Fruit fly (Drosophila melanogaster) whole organism, embryonic: ENCODE measurements around the gene TfIIA-S.
A peak's percentile ranks its signal among the peaks of the same experiment; 100 is the strongest.

Source experiments
- ATbp ChIP-seq: fragments of 200-800 bp; sonication (Bioruptor generic); optimal IDR thresholded peaks from 2 replicates; lab custom pipeline; 2017; ENCODE audit warnings: missing biosample characterization, mild to moderate bottlenecking, missing genetic modification characterization, missing genetic modification reagents
- Adf1 ChIP-seq: fragments of 200-800 bp; sonication (Bioruptor generic); IDR thresholded peaks from 2 replicates; pipeline ENCODE4 v1.3.6; 2022; ENCODE audit warnings: missing biosample characterization, missing genetic modification characterization
- Bgb ChIP-seq: fragments of 200-800 bp; sonication (Bioruptor generic); IDR thresholded peaks from 2 replicates; pipeline ENCODE4 v1.3.6; 2022; ENCODE audit warnings: missing biosample characterization, missing genetic modification characterization; ENCODE audit not compliant: partially characterized antibody
- C15 ChIP-seq: fragments of 200-800 bp; sonication (Bioruptor generic); IDR thresholded peaks from 3 replicates; pipeline ENCODE4 v1.3.6; 2022; ENCODE audit warnings: missing biosample characterization, missing genetic modification characterization
- CG10147 ChIP-seq: fragments of 200-800 bp; sonication (Bioruptor generic); optimal IDR thresholded peaks from 2 replicates; lab custom pipeline; 2019; ENCODE audit warnings: missing biosample characterization, mild to moderate bottlenecking, missing genetic modification characterization, moderate library complexity
- CG11696 ChIP-seq: fragments of 200-800 bp; sonication (Bioruptor generic); IDR thresholded peaks from 2 replicates; pipeline ENCODE4 v1.3.6; 2022; ENCODE audit warnings: missing biosample characterization, missing genetic modification characterization
- CG13287 ChIP-seq: fragments of 200-800 bp; sonication (Bioruptor generic); IDR thresholded peaks from 2 replicates; pipeline ENCODE4 v1.3.6; 2022; ENCODE audit warnings: missing biosample characterization, missing genetic modification characterization; ENCODE audit not compliant: partially characterized antibody
- CG15011 ChIP-seq: fragments of 200-800 bp; sonication (Bioruptor generic); optimal IDR thresholded peaks from 3 replicates; lab custom pipeline; 2018; ENCODE audit warnings: missing biosample characterization, mild to moderate bottlenecking, missing genetic modification characterization
- CG1529 ChIP-seq: fragments of 200-800 bp; sonication (Bioruptor generic); optimal IDR thresholded peaks from 3 replicates; lab custom pipeline; 2018; ENCODE audit warnings: missing biosample characterization, missing genetic modification characterization
- CG15601 ChIP-seq: fragments of 200-800 bp; sonication (Bioruptor generic); optimal IDR thresholded peaks from 3 replicates; lab custom pipeline; 2019; ENCODE audit warnings: missing biosample characterization, mild to moderate bottlenecking, missing genetic modification characterization, moderate library complexity
- CG16813 ChIP-seq: fragments of 200-800 bp; sonication (Bioruptor generic); IDR thresholded peaks from 3 replicates; pipeline ENCODE4 v1.3.6; 2022; ENCODE audit warnings: missing biosample characterization, missing genetic modification characterization; ENCODE audit not compliant: partially characterized antibody
- CG18599 ChIP-seq: fragments of 200-800 bp; sonication (Bioruptor generic); optimal IDR thresholded peaks from 3 replicates; lab custom pipeline; 2017; ENCODE audit warnings: missing biosample characterization, missing genetic modification characterization, mild to moderate bottlenecking, moderate library complexity, missing genetic modification reagents
- CG32532 ChIP-seq: fragments of 200-800 bp; sonication (Bioruptor generic); IDR thresholded peaks from 2 replicates; pipeline ENCODE4 v1.3.6; 2022; ENCODE audit warnings: missing biosample characterization, missing genetic modification characterization
- CG4424 ChIP-seq: fragments of 200-800 bp; sonication (Bioruptor generic); optimal IDR thresholded peaks from 3 replicates; lab custom pipeline; 2016; ENCODE audit warnings: missing biosample characterization, missing genetic modification characterization
- CG8281 ChIP-seq: fragments of 200-800 bp; sonication (Bioruptor generic); optimal IDR thresholded peaks from 2 replicates; lab custom pipeline; 2018; ENCODE audit warnings: missing biosample characterization, mild to moderate bottlenecking, missing genetic modification characterization, moderate library complexity
- Dip2 ChIP-seq: fragments of 200-800 bp; sonication (Bioruptor generic); IDR thresholded peaks from 2 replicates; pipeline ENCODE4 v1.3.6; 2022; ENCODE audit warnings: missing biosample characterization, missing genetic modification characterization
- Dip3 ChIP-seq: fragments of 200-800 bp; sonication (Bioruptor generic); optimal IDR thresholded peaks from 3 replicates; lab custom pipeline; 2016; ENCODE audit warnings: missing biosample characterization, missing genetic modification characterization
- Doc2 ChIP-seq: fragments of 200-800 bp; sonication (Bioruptor generic); IDR thresholded peaks from 2 replicates; pipeline ENCODE4 v1.3.6; 2022; ENCODE audit warnings: missing biosample characterization, missing genetic modification characterization
- Drgx ChIP-seq: fragments of 200-800 bp; sonication (Bioruptor generic); IDR thresholded peaks from 2 replicates; pipeline ENCODE4 v1.3.6; 2022; ENCODE audit warnings: missing biosample characterization, missing genetic modification characterization
- Gug ChIP-seq: fragments of 200-800 bp; sonication (Bioruptor generic); IDR thresholded peaks from 4 replicates; pipeline ENCODE4 v1.3.6; 2022; ENCODE audit warnings: missing biosample characterization, missing genetic modification characterization
- H15 ChIP-seq: fragments of 200-800 bp; sonication (Bioruptor generic); IDR thresholded peaks from 3 replicates; pipeline ENCODE4 v1.3.6; 2022; ENCODE audit warnings: missing biosample characterization, missing genetic modification characterization
- HLH4C ChIP-seq: fragments of 200-800 bp; sonication (Bioruptor generic); IDR thresholded peaks from 3 replicates; pipeline ENCODE4 v1.3.6; 2022; ENCODE audit warnings: missing biosample characterization, missing genetic modification characterization; ENCODE audit not compliant: partially characterized antibody
- HLH54F ChIP-seq: fragments of 200-800 bp; sonication (Bioruptor generic); optimal IDR thresholded peaks from 3 replicates; lab custom pipeline; 2016; ENCODE audit warnings: missing biosample characterization, missing genetic modification characterization
- Hr51 ChIP-seq, 2 experiments: fragments of 200-800 bp; sonication (Bioruptor generic); optimal IDR thresholded peaks; 2 replicates in 1 of 2; 3 replicates in 1 of 2; lab custom pipeline; 2016 to 2018; ENCODE audit warnings: missing biosample characterization in 2 of 2, missing genetic modification characterization in 2 of 2, mild to moderate bottlenecking in 1 of 2, moderate library complexity in 1 of 2
- Med ChIP-seq: fragments of 200-800 bp; sonication (Bioruptor generic); peaks from one replicate; lab custom pipeline; 2016; ENCODE audit warnings: missing biosample characterization, missing genetic modification characterization, mild to moderate bottlenecking, inconsistent platforms, moderate library complexity
- Myb ChIP-seq: fragments of 200-800 bp; sonication (Bioruptor generic); optimal IDR thresholded peaks from 2 replicates; lab custom pipeline; 2016; ENCODE audit warnings: missing biosample characterization, missing genetic modification characterization
- NfI ChIP-seq: fragments of 200-800 bp; sonication (Bioruptor generic); optimal IDR thresholded peaks from 3 replicates; lab custom pipeline; 2018; ENCODE audit warnings: missing biosample characterization, mild to moderate bottlenecking, missing genetic modification characterization, moderate library complexity
- Opbp ChIP-seq: fragments of 200-800 bp; sonication (Bioruptor generic); IDR thresholded peaks from 3 replicates; pipeline ENCODE4 v1.3.6; 2022; ENCODE audit warnings: missing biosample characterization, missing genetic modification characterization; ENCODE audit not compliant: partially characterized antibody
- Xbp1 ChIP-seq: fragments of 200-800 bp; sonication (Bioruptor generic); optimal IDR thresholded peaks from 3 replicates; lab custom pipeline; 2016; ENCODE audit warnings: missing biosample characterization, mild to moderate bottlenecking, missing genetic modification characterization
- ab ChIP-seq: fragments of 200-800 bp; sonication (Bioruptor generic); optimal IDR thresholded peaks from 2 replicates; lab custom pipeline; 2016; ENCODE audit warnings: missing biosample characterization, missing genetic modification characterization
- abd-A ChIP-seq: fragments of 200-800 bp; sonication (Bioruptor generic); optimal IDR thresholded peaks from 3 replicates; lab custom pipeline; 2019; ENCODE audit warnings: missing biosample characterization, mild to moderate bottlenecking, missing genetic modification characterization, moderate library complexity
- btn ChIP-seq: fragments of 200-800 bp; sonication (Bioruptor generic); optimal IDR thresholded peaks from 2 replicates; lab custom pipeline; 2016; ENCODE audit warnings: missing biosample characterization, missing genetic modification characterization
- chn ChIP-seq: fragments of 200-800 bp; sonication (Bioruptor generic); optimal IDR thresholded peaks from 2 replicates; lab custom pipeline; 2016; ENCODE audit warnings: missing biosample characterization, missing genetic modification characterization
- crol ChIP-seq: fragments of 200-800 bp; sonication (Bioruptor generic); IDR thresholded peaks from 2 replicates; pipeline ENCODE4 v1.3.6; 2022; ENCODE audit warnings: missing biosample characterization, missing genetic modification characterization
- ems ChIP-seq: fragments of 200-800 bp; sonication (Bioruptor generic); optimal IDR thresholded peaks from 3 replicates; lab custom pipeline; 2016; ENCODE audit warnings: missing biosample characterization, missing genetic modification characterization
- exex ChIP-seq: fragments of 200-800 bp; sonication (Bioruptor generic); optimal IDR thresholded peaks from 4 replicates; lab custom pipeline; 2018; ENCODE audit warnings: missing biosample characterization, mild to moderate bottlenecking, missing genetic modification characterization, moderate library complexity
- gt ChIP-seq: fragments of 200-800 bp; sonication (Bioruptor generic); IDR thresholded peaks from 2 replicates; pipeline ENCODE4 v1.3.6; 2022; ENCODE audit warnings: missing biosample characterization, missing genetic modification characterization
- kni ChIP-seq: fragments of 200-800 bp; sonication (Bioruptor generic); optimal IDR thresholded peaks from 3 replicates; lab custom pipeline; 2017; ENCODE audit warnings: mild to moderate bottlenecking, missing biosample characterization, missing genetic modification reagents, missing genetic modification characterization
- lola ChIP-seq, 3 experiments: fragments of >200 bp in 2 of 3; fragments of 200-800 bp in 1 of 3; sonication (Bioruptor generic) in 1 of 3; optimal IDR thresholded peaks; 2 replicates each; lab custom pipeline; 2017 to 2019; ENCODE audit warnings: missing biosample characterization in 3 of 3, missing genetic modification characterization in 3 of 3, mild to moderate bottlenecking in 1 of 3, moderate library complexity in 1 of 3
- org-1 ChIP-seq: fragments of 200-800 bp; sonication (Bioruptor generic); optimal IDR thresholded peaks from 2 replicates; lab custom pipeline; 2017; ENCODE audit warnings: missing biosample characterization, missing genetic modification characterization
- otp ChIP-seq: fragments of 200-800 bp; sonication (Bioruptor generic); IDR thresholded peaks from 3 replicates; pipeline ENCODE4, ENCODE4 v1.3.6; 2022; ENCODE audit warnings: missing biosample characterization, missing genetic modification characterization
- pan ChIP-seq, 4 experiments: fragments of >200 bp in 3 of 4; fragments of 200-800 bp in 1 of 4; sonication (Bioruptor generic) in 1 of 4; optimal IDR thresholded peaks in 3 of 4; IDR thresholded peaks in 1 of 4; 2 replicates each; pipeline versions ENCODE4 v1.3.6 to Lab custom; 2017 to 2022; ENCODE audit warnings: missing biosample characterization in 2 of 4, missing genetic modification characterization in 2 of 4, mixed read lengths in 1 of 4
- phol ChIP-seq: fragments of 200-800 bp; sonication (Bioruptor generic); optimal IDR thresholded peaks from 3 replicates; lab custom pipeline; 2018; ENCODE audit warnings: missing biosample characterization, mild to moderate bottlenecking, missing genetic modification characterization, moderate library complexity
- ranshi ChIP-seq: fragments of 200-800 bp; sonication (Bioruptor generic); IDR thresholded peaks from 2 replicates; pipeline ENCODE4 v1.3.6; 2022; ENCODE audit warnings: missing biosample characterization, missing genetic modification characterization
- ro ChIP-seq: fragments of 200-800 bp; sonication (Bioruptor generic); IDR thresholded peaks from 2 replicates; pipeline ENCODE4 v1.3.6; 2022; ENCODE audit warnings: missing biosample characterization, missing genetic modification characterization
- sob ChIP-seq: fragments of 200-800 bp; sonication (Bioruptor generic); IDR thresholded peaks from 2 replicates; pipeline ENCODE4 v1.3.6; 2022; ENCODE audit warnings: missing biosample characterization, missing genetic modification characterization
- usp ChIP-seq: fragments of >200 bp; optimal IDR thresholded peaks from 2 replicates; lab custom pipeline; 2017; ENCODE audit warnings: missing biosample characterization, missing genetic modification characterization
- zf30C ChIP-seq: fragments of 200-800 bp; sonication (Bioruptor generic); optimal IDR thresholded peaks from 3 replicates; lab custom pipeline; 2018; ENCODE audit warnings: missing biosample characterization, mild to moderate bottlenecking, missing genetic modification characterization

TfIIA-S gene

DNA sequence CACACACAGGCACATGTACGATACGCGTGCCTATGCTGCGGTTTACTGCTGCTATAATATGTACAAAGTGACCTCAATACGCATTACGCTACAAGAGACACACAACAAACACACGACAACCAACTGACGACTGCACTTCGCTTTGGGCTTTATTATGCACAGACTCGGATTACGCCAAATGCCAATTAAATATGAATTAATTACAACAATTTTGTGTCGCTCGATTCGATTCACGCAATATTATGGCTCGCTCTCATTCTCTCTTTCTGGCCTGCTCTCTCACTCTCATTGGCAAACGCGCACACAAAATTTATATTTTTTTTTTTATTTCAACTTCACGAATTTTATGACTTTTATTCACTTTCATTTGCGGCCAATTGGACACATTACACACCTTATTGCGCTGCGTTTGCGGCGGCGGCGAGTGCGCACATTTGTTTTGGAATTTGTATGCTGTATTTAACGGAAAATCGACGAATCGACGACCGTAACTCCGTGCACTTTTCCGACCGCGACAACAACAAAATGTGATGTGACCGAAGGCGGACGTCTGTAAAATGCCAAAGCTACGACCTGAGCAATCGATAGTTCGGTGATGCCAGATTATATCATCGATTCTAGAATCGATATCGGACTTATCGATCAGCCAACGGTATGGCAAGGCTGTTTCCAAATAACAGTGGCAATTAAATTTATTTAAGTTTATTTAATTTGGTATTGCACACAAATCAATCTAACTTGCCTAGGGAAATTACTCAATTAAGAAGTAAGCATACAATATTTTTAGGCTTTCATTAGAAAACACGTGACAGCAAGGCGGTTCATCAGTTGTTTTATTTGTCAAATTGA lies 31.9 kb upstream of the TfIIA-S start, which contains the start of the genes sba and CG31141 (continued):
- TF ChIP-seq Hr51 (GFP tag; optimal IDR thresholded peaks at IDR 0.05; lab: Kevin White, UChicago) (no peak), sob (GFP tag; lab: Robert Waterston, UW) (peak; percentile 41; the same call in 1 of the 2 replicates), Drgx (GFP tag; lab: Robert Waterston, UW) (no peak), Myb (peak; percentile 86), chn (GFP tag; lab: Kevin White, UChicago) (no peak), Bgb (GFP tag; lab: Robert Waterston, UW) (peak; percentile 96), CG8281 (tag; lab: Kevin White, UChicago) (no peak), ATbp (GFP tag; lab: Kevin White, UChicago) (no peak), CG18599 (GFP tag; lab: Kevin White, UChicago) (no peak), Dip2 (no peak), ro (GFP tag; lab: Robert Waterston, UW) (no peak), CG1529 (no peak), ab (GFP tag; lab: Kevin White, UChicago) (no peak), lola (GFP tag; optimal IDR thresholded peaks at IDR 0.05; lab: Kevin White, UChicago) (no peak), CG15011 (GFP tag; lab: Kevin White, UChicago) (no peak), phol (tag; lab: Kevin White, UChicago) (peak; percentile 15), kni (GFP tag; lab: Kevin White, UChicago) (peak; percentile 52), usp (GFP tag; lab: Kevin White, UChicago) (no peak), Opbp (GFP tag; lab: Robert Waterston, UW) (peak; percentile 88), CG10147 (GFP tag; lab: Kevin White, UChicago) (peak; percentile 45), HLH54F (GFP tag; lab: Kevin White, UChicago) (no peak), H15 (GFP tag; lab: Robert Waterston, UW) (no peak), C15 (GFP tag; lab: Robert Waterston, UW) (no peak), Doc2 (no peak), btn (GFP tag; lab: Kevin White, UChicago) (no peak), exex (peak; percentile 77), HLH4C (GFP tag; lab: Robert Waterston, UW) (peak; percentile 84), CG4424 (GFP tag; lab: Kevin White, UChicago) (no peak), org-1 (no peak), CG13287 (GFP tag; lab: Robert Waterston, UW) (peak; percentile 87), Adf1 (GFP tag; lab: Robert Waterston, UW) (no peak), NfI (GFP tag; lab: Kevin White, UChicago) (no peak), Dip3 (GFP tag; lab: Kevin White, UChicago) (peak; percentile 9), Gug (GFP tag; lab: Robert Waterston, UW) (no peak), ems (GFP tag; lab: Kevin White, UChicago) (peak; percentile 6), crol (GFP tag; lab: Robert Waterston, UW) (no peak), zf30C (GFP tag; lab: Kevin White, UChicago) (no peak), otp (GFP tag; lab: Robert Waterston, UW) (no peak), Med (GFP tag; lab: Kevin White, UChicago) (peak; percentile 74), pan (optimal IDR thresholded peaks at IDR 0.05; lab: Kevin White, UChicago) (no peak), pan (GFP tag; optimal IDR thresholded peaks at IDR 0.05 in 1 of 2, IDR thresholded peaks at IDR 0.05 in 1 of 2) (no peak), CG32532 (GFP tag; lab: Robert Waterston, UW) (no peak), abd-A (tag; lab: Kevin White, UChicago) (no peak), CG11696 (no peak), gt (GFP tag; lab: Robert Waterston, UW) (no peak), CG15601 (peak; percentile 56), Xbp1 (GFP tag; lab: Kevin White, UChicago) (peak; percentile 0), ranshi (GFP tag; lab: Robert Waterston, UW) (no peak), CG16813 (GFP tag; lab: Robert Waterston, UW) (peak; percentile 87)
